Worm (Caenorhabditis elegans): ENCODE measurements around the gene spc-2.

spc-2 gene

DNA sequence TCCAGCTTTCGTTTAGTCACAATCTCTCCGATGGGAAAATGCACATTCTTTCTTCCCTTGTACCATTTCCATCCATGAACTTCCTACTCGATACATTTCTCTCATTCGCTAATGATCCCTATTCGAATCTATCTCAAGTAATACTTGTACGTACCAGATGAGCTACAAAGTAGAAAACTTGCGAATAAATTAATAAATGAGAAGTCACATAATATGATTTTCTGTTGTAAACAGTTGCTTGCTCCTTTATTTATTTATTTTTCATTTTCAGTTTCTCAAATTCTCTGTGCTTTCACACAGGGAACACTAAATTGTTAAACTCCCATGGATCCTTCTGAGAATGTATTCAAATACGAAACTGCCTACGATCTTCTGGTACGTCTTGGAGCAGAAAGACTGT lies 44.5 kb downstream of the spc-2 start, which contains the start of gene rfs-1:
TSS of gene rfs-1 (plus strand) at position 301 of the 400 bp plus-strand sequence.
- TF ChIP-seq nhr-11 (tag; optimal IDR thresholded peaks at IDR 0.05): no peak
- TF ChIP-seq ztf-4 (tag; optimal IDR thresholded peaks at IDR 0.05): no peak
- TF ChIP-seq dmd-4 (tag; optimal IDR thresholded peaks at IDR 0.05): no peak
- no peak for TF ChIP-seq R02D3.7 (tag; optimal IDR thresholded peaks at IDR 0.05)
- no peak for TF ChIP-seq nhr-237 (tag; optimal IDR thresholded peaks at IDR 0.05)
- TF ChIP-seq lsy-2 (tag; optimal IDR thresholded peaks at IDR 0.05): no peak
- no peak for TF ChIP-seq elt-1 (tag; optimal IDR thresholded peaks at IDR 0.05)
- TF ChIP-seq sma-3 (GFP tag; optimal IDR thresholded peaks at IDR 0.05): no peak
- TF ChIP-seq lin-13 (GFP tag; optimal IDR thresholded peaks at IDR 0.05): no peak
- TF ChIP-seq nhr-6 (tag; optimal IDR thresholded peaks at IDR 0.05): no peak

ce11 chrIII:8227511-8227910 lies 45.8 kb downstream of the spc-2 start, which contains the start of gene fbxl-1:
Gene fbxl-1, plus strand, starts transcription at chrIII:8227830.
- TF ChIP-seq skn-1 (tag; optimal IDR thresholded peaks at IDR 0.05) (no peak), ztf-11 (tag; optimal IDR thresholded peaks at IDR 0.05) (no peak), unc-55 (GFP tag; optimal IDR thresholded peaks at IDR 0.05) (peak; percentile 76), nhr-23 (tag; optimal IDR thresholded peaks at IDR 0.05) (no peak), zag-1 (tag; optimal IDR thresholded peaks at IDR 0.05) (peak; percentile 66), F13H6.1 (tag; optimal IDR thresholded peaks at IDR 0.05) (peak; percentile 87), nhr-6 (tag; optimal IDR thresholded peaks at IDR 0.05) (peak; percentile 18), alr-1 (tag; optimal IDR thresholded peaks at IDR 0.05) (no peak), fos-1 (tag; optimal IDR thresholded peaks at IDR 0.05) (peak; percentile 70), sma-9 (GFP tag; optimal IDR thresholded peaks at IDR 0.05) (peak; percentile 86), sma-9 (tag; optimal IDR thresholded peaks at IDR 0.05) (no peak), ztf-4 (tag; optimal IDR thresholded peaks at IDR 0.05) (peak; percentile 38), R02D3.7 (tag; optimal IDR thresholded peaks at IDR 0.05) (no peak), mbf-1 (tag; optimal IDR thresholded peaks at IDR 0.05) (no peak), peb-1 (tag; optimal IDR thresholded peaks at IDR 0.05) (no peak), nhr-129 (tag; optimal IDR thresholded peaks at IDR 0.05) (peak; percentile 91), nhr-237 (tag; optimal IDR thresholded peaks at IDR 0.05) (no peak), ceh-82 (tag; optimal IDR thresholded peaks at IDR 0.05) (no peak), nhr-11 (tag; optimal IDR thresholded peaks at IDR 0.05) (no peak), unc-39 (tag; optimal IDR thresholded peaks at IDR 0.05) (no peak), lin-11 (tag; optimal IDR thresholded peaks at IDR 0.05) (peak; percentile 92), crh-2 (tag; optimal IDR thresholded peaks at IDR 0.05) (peak; percentile 75), lin-39 (tag; optimal IDR thresholded peaks at IDR 0.05) (no peak), nhr-21 (tag; optimal IDR thresholded peaks at IDR 0.05) (peak; percentile 66), ztf-1 (GFP tag; conservative IDR thresholded peaks at IDR 0.05) (no peak), unc-62 (GFP tag; optimal IDR thresholded peaks at IDR 0.05) (no peak), ceh-16 (tag; optimal IDR thresholded peaks at IDR 0.05) (no peak), C34F6.9 (tag; optimal IDR thresholded peaks at IDR 0.05) (peak; percentile 96), mdl-1 (tag; optimal IDR thresholded peaks at IDR 0.05) (peak; percentile 78 to 92), egl-27 (tag; optimal IDR thresholded peaks at IDR 0.05) (peak; percentile 30), sem-4 (tag; optimal IDR thresholded peaks at IDR 0.05) (peak; percentile 88), ZK546.5 (tag; optimal IDR thresholded peaks at IDR 0.05) (no peak), snpc-4 (tag; optimal IDR thresholded peaks at IDR 0.05) (peak; percentile 64), lsy-2 (tag; optimal IDR thresholded peaks at IDR 0.05) (peak in 1 of 2 experiments; percentile 88), ama-1 (optimal IDR thresholded peaks at IDR 0.05) (no peak), elt-1 (tag; optimal IDR thresholded peaks at IDR 0.05) (no peak), nhr-10 (tag; optimal IDR thresholded peaks at IDR 0.05) (no peak), elt-3 (tag; optimal IDR thresholded peaks at IDR 0.05) (no peak), mab-5 (tag; optimal IDR thresholded peaks at IDR 0.05) (peak; percentile 57), aly-2 (tag; optimal IDR thresholded peaks at IDR 0.05) (no peak), sma-3 (GFP tag; optimal IDR thresholded peaks at IDR 0.05) (peak; percentile 53), Y55F3AM.14 (GFP tag; optimal IDR thresholded peaks at IDR 0.05) (peak; percentile 71), gmeb-1 (tag; optimal IDR thresholded peaks at IDR 0.05) (peak; percentile 44), dmd-4 (tag; optimal IDR thresholded peaks at IDR 0.05) (no peak), nhr-77 (tag; optimal IDR thresholded peaks at IDR 0.05) (no peak), nhr-12 (tag; optimal IDR thresholded peaks at IDR 0.05) (no peak), lin-13 (GFP tag; optimal IDR thresholded peaks at IDR 0.05) (peak; percentile 51), blmp-1 (tag; optimal IDR thresholded peaks at IDR 0.05; ENCODE audit: insufficient read depth) (no peak), nhr-25 (tag; optimal IDR thresholded peaks at IDR 0.05) (peak; percentile 54)

All from whole organism, L2 larva.